Worm (Caenorhabditis elegans): ENCODE results near the gene C11H1.5.

ce11 chrX:14267781-14268180 lies 35.2 kb downstream of the C11H1.5 start, which contains the start of gene del-1:
- TF ChIP-seq sptf-2 (GFP tag; optimal IDR thresholded peaks at IDR 0.05) (no peak), ztf-18 (tag; optimal IDR thresholded peaks at IDR 0.05) (no peak)
